Worm (Caenorhabditis elegans) whole organism, mixed stage, embryonic: ENCODE results near the gene ZK1248.5.

Source experiments
- M03D4.4 ChIP-seq: sonication (generic microtip); optimal IDR thresholded peaks from 2 replicates; lab custom pipeline; 2017; ENCODE audit warnings: mild to moderate bottlenecking, missing genetic modification characterization, missing compliant biosample characterization
- bed-3 ChIP-seq: fragments of 200-800 bp; sonication (Bioruptor generic); optimal IDR thresholded peaks from 3 replicates; lab custom pipeline; 2018; ENCODE audit warnings: mild to moderate bottlenecking, missing genetic modification characterization, moderate library complexity, missing compliant biosample characterization
- ceh-39 ChIP-seq: fragments of 150-350 bp; optimal IDR thresholded peaks from 2 replicates; lab custom pipeline; 2014; ENCODE audit warnings: missing biosample characterization, missing genetic modification characterization
- cnd-1 ChIP-seq: fragments of 200-800 bp; sonication (Bioruptor generic); optimal IDR thresholded peaks from 2 replicates; lab custom pipeline; 2018; ENCODE audit warnings: mild to moderate bottlenecking, missing genetic modification characterization, missing compliant biosample characterization
- drap-1 ChIP-seq: fragments of 200-800 bp; sonication (Bioruptor generic); optimal IDR thresholded peaks from 3 replicates; lab custom pipeline; 2018; ENCODE audit warnings: mild to moderate bottlenecking, missing genetic modification characterization, missing compliant biosample characterization
- elt-3 ChIP-seq: fragments of 150-350 bp; optimal IDR thresholded peaks from 2 replicates; lab custom pipeline; 2014; ENCODE audit warnings: missing biosample characterization, missing genetic modification characterization
- flh-1 ChIP-seq: fragments of 200-800 bp; sonication (Bioruptor generic); optimal IDR thresholded peaks from 2 replicates; lab custom pipeline; 2018; ENCODE audit warnings: mild to moderate bottlenecking, missing genetic modification characterization, moderate library complexity, missing compliant biosample characterization
- ham-2 ChIP-seq: fragments of 200-800 bp; sonication (Bioruptor generic); optimal IDR thresholded peaks from 2 replicates; lab custom pipeline; 2018; ENCODE audit warnings: mild to moderate bottlenecking, missing genetic modification characterization, missing compliant biosample characterization
- hlh-1 ChIP-seq: fragments of 150-350 bp; optimal IDR thresholded peaks from 2 replicates; lab custom pipeline; 2014; ENCODE audit warnings: missing biosample characterization, missing genetic modification reagents, missing genetic modification characterization
- lin-13 ChIP-seq: fragments of 150-350 bp; optimal IDR thresholded peaks from 2 replicates; lab custom pipeline; 2014; ENCODE audit warnings: missing biosample characterization, missing genetic modification characterization
- lin-32 ChIP-seq: fragments of 200-800 bp; sonication (Bioruptor generic); optimal IDR thresholded peaks from 2 replicates; lab custom pipeline; 2018; ENCODE audit warnings: mild to moderate bottlenecking, missing genetic modification characterization, missing compliant biosample characterization
- lsy-2 ChIP-seq: fragments of 150-350 bp; optimal IDR thresholded peaks from 2 replicates; lab custom pipeline; 2014; ENCODE audit warnings: missing biosample characterization, missing genetic modification characterization
- mab-5 ChIP-seq: fragments of 150-350 bp; optimal IDR thresholded peaks from 2 replicates; lab custom pipeline; 2014; ENCODE audit warnings: missing biosample characterization, missing genetic modification characterization
- mls-2 ChIP-seq: sonication (generic microtip); optimal IDR thresholded peaks from 2 replicates; lab custom pipeline; 2016; ENCODE audit warnings: mild to moderate bottlenecking, missing genetic modification characterization, moderate library complexity, missing compliant biosample characterization
- nhr-12 ChIP-seq: fragments of 150-350 bp; optimal IDR thresholded peaks from 2 replicates; lab custom pipeline; 2014; ENCODE audit warnings: missing biosample characterization, missing genetic modification characterization
- nhr-2 ChIP-seq: fragments of 150-350 bp; optimal IDR thresholded peaks from 2 replicates; lab custom pipeline; 2014; ENCODE audit warnings: missing biosample characterization, missing genetic modification characterization
- nhr-237 ChIP-seq: fragments of 150-350 bp; optimal IDR thresholded peaks from 2 replicates; lab custom pipeline; 2014; ENCODE audit warnings: missing biosample characterization, missing genetic modification characterization
- nhr-76 ChIP-seq: sonication (generic microtip); optimal IDR thresholded peaks from 2 replicates; lab custom pipeline; 2017; ENCODE audit warnings: missing biosample characterization, missing genetic modification characterization
- pha-4 ChIP-seq: fragments of 150-350 bp; optimal IDR thresholded peaks from 2 replicates; lab custom pipeline; 2018; ENCODE audit warnings: missing biosample characterization, missing genetic modification reagents, missing genetic modification characterization
- sem-2 ChIP-seq: fragments of 200-800 bp; sonication (Bioruptor generic); optimal IDR thresholded peaks from 2 replicates; lab custom pipeline; 2018; ENCODE audit warnings: mild to moderate bottlenecking, missing genetic modification characterization, missing compliant biosample characterization
- snpc-4 ChIP-seq: fragments of 150-350 bp; optimal IDR thresholded peaks from 2 replicates; lab custom pipeline; 2014; ENCODE audit warnings: missing biosample characterization, missing genetic modification characterization
- sptf-1 ChIP-seq: sonication (generic microtip); optimal IDR thresholded peaks from 2 replicates; lab custom pipeline; 2017; ENCODE audit warnings: mild to moderate bottlenecking, missing genetic modification characterization, moderate library complexity, missing compliant biosample characterization
- tbx-8 ChIP-seq: fragments of 200-800 bp; sonication (Bioruptor generic); optimal IDR thresholded peaks from 2 replicates; lab custom pipeline; 2018; ENCODE audit warnings: mild to moderate bottlenecking, missing genetic modification characterization, moderate library complexity, missing compliant biosample characterization
- unc-120 ChIP-seq: sonication (generic microtip); optimal IDR thresholded peaks from 2 replicates; lab custom pipeline; 2017; ENCODE audit warnings: missing genetic modification characterization, missing compliant biosample characterization; ENCODE audit not compliant: poor library complexity, severe bottlenecking
- unc-39 ChIP-seq: fragments of 150-350 bp; optimal IDR thresholded peaks from 2 replicates; lab custom pipeline; 2014; ENCODE audit warnings: missing biosample characterization, missing genetic modification characterization
- unc-62 ChIP-seq: fragments of 150-350 bp; optimal IDR thresholded peaks from 2 replicates; lab custom pipeline; 2014; ENCODE audit warnings: missing biosample characterization, missing genetic modification reagents, missing genetic modification characterization
- zip-8 ChIP-seq: fragments of 150-350 bp; optimal IDR thresholded peaks from 2 replicates; lab custom pipeline; 2014; ENCODE audit warnings: missing biosample characterization, missing genetic modification characterization

The ZK1248.5 gene

ce11 chrII:5852007-5852406 is 41.7 kb downstream of the ZK1248.5 start, which contains the start of gene H41C03.2:
Gene H41C03.2 (minus strand): TSS chrII:5852107.
- TF ChIP-seq bed-3 (no peak), hlh-1 (no peak), unc-39 (tag; lab: Kevin White, UChicago) (no peak), unc-120 (tag; lab: Kevin White, UChicago) (no peak), nhr-76 (tag; lab: Kevin White, UChicago) (no peak), zip-8 (tag; lab: Kevin White, UChicago) (no peak), lsy-2 (tag; lab: Kevin White, UChicago) (no peak), M03D4.4 (tag; lab: Kevin White, UChicago) (no peak), unc-62 (GFP tag; lab: Kevin White, UChicago) (no peak), pha-4 (tag; lab: Kevin White, UChicago) (no peak)

ce11 chrII:5853261-5853660 is 42.9 kb downstream of the ZK1248.5 start:
- TF ChIP-seq sptf-1 (tag; lab: Kevin White, UChicago) (no peak), ham-2 (peak; percentile 51), mls-2 (tag; lab: Kevin White, UChicago) (no peak), nhr-237 (tag; lab: Kevin White, UChicago) (no peak), nhr-2 (tag; lab: Kevin White, UChicago) (no peak), elt-3 (tag; lab: Kevin White, UChicago) (peak; percentile 44)

ce11 chrII:5854122-5854521 is 43.8 kb downstream of the ZK1248.5 start, which contains the start of gene H41C03.1:
Gene H41C03.1 (plus strand): TSS chrII:5854422.
- TF ChIP-seq elt-3 (tag; lab: Kevin White, UChicago) (no peak), ham-2 (no peak), hlh-1 (no peak), lin-32 (GFP tag; lab: Kevin White, UChicago) (no peak), cnd-1 (tag; lab: Kevin White, UChicago) (no peak), sem-2 (GFP tag; lab: Kevin White, UChicago) (no peak), tbx-8 (GFP tag; lab: Kevin White, UChicago) (no peak), lin-13 (tag; lab: Kevin White, UChicago) (no peak), bed-3 (no peak), nhr-2 (tag; lab: Kevin White, UChicago) (no peak), unc-120 (tag; lab: Kevin White, UChicago) (no peak), drap-1 (GFP tag; lab: Kevin White, UChicago) (no peak), ceh-39 (tag; lab: Kevin White, UChicago) (no peak)

- TF ChIP-seq unc-39 (tag; lab: Kevin White, UChicago), result no peak
- TF ChIP-seq zip-8 (tag; lab: Kevin White, UChicago), result no peak
- no peak for TF ChIP-seq sptf-1 (tag; lab: Kevin White, UChicago)
- TF ChIP-seq lin-13 (tag; lab: Kevin White, UChicago), result no peak
- no peak for TF ChIP-seq mab-5 (tag; lab: Kevin White, UChicago)
- TF ChIP-seq snpc-4 (tag; lab: Kevin White, UChicago), result no peak
- no peak for TF ChIP-seq bed-3
- TF ChIP-seq flh-1 (GFP tag; lab: Kevin White, UChicago), result no peak
- TF ChIP-seq elt-3 (tag; lab: Kevin White, UChicago), result no peak
- no peak for TF ChIP-seq mls-2 (tag; lab: Kevin White, UChicago)
- no peak for TF ChIP-seq M03D4.4 (tag; lab: Kevin White, UChicago)
- TF ChIP-seq nhr-12 (tag; lab: Kevin White, UChicago), result no peak
Observed at ce11 chrII:5858322-5858721, 48.0 kb downstream of the ZK1248.5 start, which contains the start of gene F55C12.4. Gene F55C12.4 (minus strand): TSS chrII:5858422.

- TF ChIP-seq sem-2 (GFP tag; lab: Kevin White, UChicago) (no peak), lin-32 (GFP tag; lab: Kevin White, UChicago) (no peak)
Observed at ce11 chrII:5860621-5861020, 50.3 kb downstream of the ZK1248.5 start.
